Worm (Caenorhabditis elegans) whole organism, midembryonic: ENCODE results near the gene gsp-1.

Source experiments
- T22C8.4 ChIP-seq: fragments of 200-800 bp; sonication (Bioruptor generic); IDR thresholded peaks from 2 replicates; pipeline ENCODE4 v1.3.6; 2022; ENCODE audit warnings: missing genetic modification characterization, missing compliant biosample characterization
- cog-1 ChIP-seq: sonication (generic microtip); optimal IDR thresholded peaks from 2 replicates; lab custom pipeline; 2016; ENCODE audit warnings: missing genetic modification characterization, missing compliant biosample characterization
- flt-1 ChIP-seq: fragments of 200-800 bp; sonication (Bioruptor generic); IDR thresholded peaks from 2 replicates; pipeline ENCODE4 v1.3.6; 2022; ENCODE audit warnings: missing genetic modification characterization, missing compliant biosample characterization
- klf-2 ChIP-seq: fragments of 200-800 bp; sonication (Bioruptor generic); conservative IDR thresholded peaks from 2 replicates; pipeline ENCODE4 v1.3.6; 2022; ENCODE audit warnings: missing genetic modification reagents, missing genetic modification characterization, missing compliant biosample characterization
- med-1 ChIP-seq: sonication (generic microtip); optimal IDR thresholded peaks from 2 replicates; lab custom pipeline; 2017; ENCODE audit warnings: missing genetic modification characterization, mild to moderate bottlenecking, missing compliant biosample characterization, antibody characterized with exemption, missing genetic modification reagents; ENCODE audit not compliant: insufficient read depth
- ref-1 ChIP-seq: fragments of 200-800 bp; sonication (Bioruptor generic); conservative IDR thresholded peaks from 2 replicates; pipeline ENCODE4 v1.3.6; 2022; ENCODE audit warnings: missing genetic modification reagents, missing genetic modification characterization, missing compliant biosample characterization
- tab-1 ChIP-seq: fragments of 200-800 bp; sonication (Bioruptor generic); IDR thresholded peaks from 2 replicates; pipeline ENCODE4 v1.3.6; 2022; ENCODE audit warnings: missing genetic modification characterization, missing compliant biosample characterization
- ztf-23 ChIP-seq: fragments of 200-800 bp; sonication (Bioruptor generic); IDR thresholded peaks from 2 replicates; pipeline ENCODE4 v1.3.6; 2022; ENCODE audit warnings: missing genetic modification reagents, missing genetic modification characterization, missing compliant biosample characterization
- ztf-29 ChIP-seq: fragments of 200-800 bp; sonication (Bioruptor generic); IDR thresholded peaks from 2 replicates; pipeline ENCODE4 v1.3.6; 2022; ENCODE audit warnings: missing genetic modification reagents, missing genetic modification characterization, missing compliant biosample characterization

Gene gsp-1

DNA sequence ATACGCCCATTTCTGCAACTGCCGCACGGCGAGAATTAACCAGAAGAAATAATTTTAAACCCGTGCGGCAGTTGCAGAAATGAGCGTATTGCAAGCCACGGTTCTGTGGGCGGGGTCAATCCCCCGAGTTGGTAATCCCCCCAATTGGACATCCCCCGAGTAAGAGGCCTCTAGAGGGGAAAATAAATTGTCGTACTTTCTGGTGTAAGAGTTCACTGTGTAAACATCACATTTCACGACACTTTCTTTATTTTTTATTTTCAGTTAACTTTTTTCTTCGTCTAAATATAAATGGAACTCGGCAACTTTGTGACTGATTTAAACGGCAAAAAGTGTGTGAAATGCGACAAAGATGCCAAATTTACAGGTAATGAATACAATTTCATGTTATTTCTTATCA, 24.3 kb upstream of the gsp-1 start, which contains the start of gene tut-2:
TSS of gene tut-2 (plus strand) at position 277 of the 400 bp plus-strand sequence.
- TF ChIP-seq T22C8.4 (no peak), med-1 (no peak), ztf-29 (0 out of 2 replicates have a peak, but pooled peaks have one; percentile 6), cog-1 (tag; lab: Kevin White, UChicago) (no peak)

ce11 chrV:10659343-10659742, 22.9 kb upstream of the gsp-1 start:
- no peak for TF ChIP-seq T22C8.4
- no peak for TF ChIP-seq tab-1 (GFP tag; lab: Robert Waterston, UW)
- no peak for TF ChIP-seq cog-1 (tag; lab: Kevin White, UChicago)
- no peak for TF ChIP-seq med-1
- TF ChIP-seq ztf-29, result no peak

DNA sequence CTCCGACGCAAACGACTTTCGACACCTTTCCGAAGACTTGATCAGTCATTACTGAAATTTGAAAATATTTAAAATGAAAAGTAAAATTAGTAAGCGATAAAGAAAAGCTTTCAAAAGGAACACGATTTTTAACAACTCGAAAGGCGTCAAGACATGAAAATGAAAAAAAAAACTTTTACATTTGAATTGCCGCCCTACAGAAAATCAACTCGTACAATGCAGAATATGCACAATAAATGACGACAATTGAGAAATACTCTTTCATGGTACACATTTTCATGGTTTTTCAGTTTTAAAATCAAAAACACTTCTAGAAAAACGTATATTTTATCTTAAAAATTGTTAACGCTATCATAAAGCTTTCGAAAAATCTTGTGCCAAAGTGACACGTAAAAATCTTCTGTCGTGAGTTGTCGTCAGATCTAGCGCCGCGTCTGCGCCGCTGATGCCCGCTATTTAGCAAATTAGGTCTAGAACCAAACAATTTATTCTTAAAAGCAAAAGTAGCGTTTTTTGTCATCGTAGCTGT, 20.7 kb upstream of the gsp-1 start, which contains the start of gene sqv-4:
TSS of gene sqv-4 (minus strand) at position 51 of the 529 bp plus-strand sequence.
- no peak for TF ChIP-seq ztf-29
- TF ChIP-seq flt-1, result no peak
- TF ChIP-seq klf-2 (GFP tag; lab: Robert Waterston, UW), result no peak
- TF ChIP-seq med-1, result no peak
- no peak for TF ChIP-seq ref-1 (GFP tag; lab: Robert Waterston, UW)
- no peak for TF ChIP-seq tab-1 (GFP tag; lab: Robert Waterston, UW)
- TF ChIP-seq ztf-23 (GFP tag; lab: Robert Waterston, UW), result no peak
- no peak for TF ChIP-seq T22C8.4
- no peak for TF ChIP-seq cog-1 (tag; lab: Kevin White, UChicago)

DNA sequence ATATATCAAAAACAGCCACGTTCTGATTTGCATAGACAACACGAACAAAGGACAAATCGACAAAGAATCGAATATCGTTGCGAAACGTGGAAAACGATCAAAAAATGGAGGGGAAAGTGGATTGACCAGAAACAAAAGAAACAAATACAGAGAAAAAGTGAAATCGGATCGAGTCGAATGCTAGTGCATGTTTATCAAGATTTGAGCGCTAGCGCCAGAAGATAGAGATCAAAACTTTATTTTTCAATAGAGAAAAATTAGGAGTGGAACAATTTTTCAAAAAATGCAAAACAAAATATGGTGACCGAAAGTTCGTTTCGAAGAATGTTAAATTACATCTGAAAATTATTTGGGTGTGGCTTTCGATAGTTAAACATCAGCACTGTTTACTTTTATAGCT, 20.2 kb upstream of the gsp-1 start:
- no peak for TF ChIP-seq ztf-29
- no peak for TF ChIP-seq T22C8.4
- TF ChIP-seq tab-1 (GFP tag; lab: Robert Waterston, UW), result no peak
- TF ChIP-seq med-1, result no peak
- no peak for TF ChIP-seq cog-1 (tag; lab: Kevin White, UChicago)
- no peak for TF ChIP-seq flt-1
- no peak for TF ChIP-seq klf-2 (GFP tag; lab: Robert Waterston, UW)
- no peak for TF ChIP-seq ztf-23 (GFP tag; lab: Robert Waterston, UW)
- no peak for TF ChIP-seq ref-1 (GFP tag; lab: Robert Waterston, UW)

- no peak for TF ChIP-seq tab-1 (GFP tag; lab: Robert Waterston, UW)
- no peak for TF ChIP-seq flt-1
- TF ChIP-seq ztf-23 (GFP tag; lab: Robert Waterston, UW), result no peak
- no peak for TF ChIP-seq T22C8.4
- no peak for TF ChIP-seq ztf-29
- TF ChIP-seq cog-1 (tag; lab: Kevin White, UChicago), result no peak
- no peak for TF ChIP-seq ref-1 (GFP tag; lab: Robert Waterston, UW)
- TF ChIP-seq klf-2 (GFP tag; lab: Robert Waterston, UW), result no peak
- no peak for TF ChIP-seq med-1
Observed at ce11 chrV:10664271-10664670, 18.0 kb upstream of the gsp-1 start.

DNA sequence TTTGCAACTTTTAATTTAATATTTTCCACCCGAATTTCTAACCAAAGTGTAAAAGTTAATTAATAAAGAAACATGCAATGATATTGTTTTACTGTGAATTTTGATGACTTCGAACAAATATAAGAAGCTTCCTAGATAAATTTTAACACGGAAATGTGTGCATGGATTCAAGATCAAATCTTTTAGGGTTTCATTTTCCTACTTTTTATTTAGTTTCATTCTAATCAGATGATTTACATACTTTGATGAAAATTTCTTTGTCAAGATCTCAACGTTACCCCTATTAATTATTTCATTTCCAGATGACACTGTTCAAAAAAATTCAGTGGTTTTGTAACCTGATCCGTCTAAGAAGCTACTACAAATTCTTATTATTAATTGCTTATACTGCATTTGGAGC, 14.9 kb upstream of the gsp-1 start, which contains the start of gene twk-12:
TSS of gene twk-12 (plus strand) at position 301 of the 400 bp plus-strand sequence.
- TF ChIP-seq ztf-23 (GFP tag; lab: Robert Waterston, UW) (no peak), cog-1 (tag; lab: Kevin White, UChicago) (no peak), ref-1 (GFP tag; lab: Robert Waterston, UW) (no peak), tab-1 (GFP tag; lab: Robert Waterston, UW) (no peak), T22C8.4 (no peak), flt-1 (no peak), ztf-29 (no peak), klf-2 (GFP tag; lab: Robert Waterston, UW) (no peak), med-1 (no peak)

- TF ChIP-seq med-1 (no peak), ztf-23 (GFP tag; lab: Robert Waterston, UW) (no peak), ztf-29 (no peak), ref-1 (GFP tag; lab: Robert Waterston, UW) (no peak), T22C8.4 (no peak), tab-1 (GFP tag; lab: Robert Waterston, UW) (no peak), klf-2 (GFP tag; lab: Robert Waterston, UW) (no peak), cog-1 (tag; lab: Kevin White, UChicago) (no peak), flt-1 (no peak)
Observed at ce11 chrV:10670817-10671216, 11.4 kb upstream of the gsp-1 start.

DNA sequence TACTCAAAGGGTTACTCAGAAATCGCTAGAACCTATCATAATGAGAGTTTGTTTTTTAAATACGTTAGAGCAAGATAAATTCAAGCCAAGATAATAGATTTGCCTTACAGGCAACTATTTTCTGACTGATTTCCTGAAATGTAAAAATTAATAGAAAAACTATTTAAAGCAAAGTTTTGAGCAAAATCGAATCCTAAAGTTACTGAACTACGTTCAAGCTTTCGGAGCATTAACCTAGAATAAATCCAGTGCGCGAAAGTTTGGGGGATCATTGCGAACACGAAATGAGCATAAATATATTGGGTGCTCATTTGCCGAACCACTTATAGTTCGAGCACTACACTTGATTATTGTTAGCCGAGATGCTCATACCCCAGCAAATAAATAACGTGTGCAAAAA, 10.6 kb upstream of the gsp-1 start, which contains the start of gene ceh-22:
TSS of gene ceh-22 (plus strand) at position 301 of the 400 bp plus-strand sequence.
- no peak for TF ChIP-seq ref-1 (GFP tag; lab: Robert Waterston, UW)
- TF ChIP-seq med-1, result no peak
- TF ChIP-seq ztf-29, result no peak
- TF ChIP-seq tab-1 (GFP tag; lab: Robert Waterston, UW), result no peak
- no peak for TF ChIP-seq ztf-23 (GFP tag; lab: Robert Waterston, UW)
- no peak for TF ChIP-seq klf-2 (GFP tag; lab: Robert Waterston, UW)
- no peak for TF ChIP-seq cog-1 (tag; lab: Kevin White, UChicago)
- no peak for TF ChIP-seq T22C8.4
- TF ChIP-seq flt-1, result no peak

DNA sequence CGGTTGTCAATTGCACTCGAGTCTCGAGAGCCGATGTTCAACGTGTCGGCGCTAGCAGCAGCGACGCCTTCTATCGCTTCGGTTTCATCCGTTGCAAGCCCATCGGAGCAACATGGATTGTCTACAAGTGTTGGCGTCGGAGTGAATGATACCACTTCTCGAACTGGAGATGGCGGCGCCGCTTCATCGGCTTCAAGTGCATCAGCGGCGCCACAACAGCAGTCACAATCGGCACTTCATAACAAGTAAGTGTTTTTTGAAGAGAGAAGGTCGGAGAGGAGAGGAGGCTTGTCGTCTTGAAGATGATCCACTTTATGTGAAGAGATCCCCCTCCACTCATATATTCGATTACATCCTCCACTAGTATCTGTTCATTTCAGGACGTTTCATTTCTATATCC, 9.6 kb upstream of the gsp-1 start:
- no peak for TF ChIP-seq ztf-23 (GFP tag; lab: Robert Waterston, UW)
- no peak for TF ChIP-seq flt-1
- TF ChIP-seq klf-2 (GFP tag; lab: Robert Waterston, UW), result no peak
- TF ChIP-seq cog-1 (tag; lab: Kevin White, UChicago), result no peak
- no peak for TF ChIP-seq ztf-29
- TF ChIP-seq med-1, result no peak
- TF ChIP-seq T22C8.4, result no peak
- no peak for TF ChIP-seq tab-1 (GFP tag; lab: Robert Waterston, UW)
- no peak for TF ChIP-seq ref-1 (GFP tag; lab: Robert Waterston, UW)

ce11 chrV:10675978-10676377, 6.2 kb upstream of the gsp-1 start:
- TF ChIP-seq ztf-29, result no peak
- TF ChIP-seq klf-2 (GFP tag; lab: Robert Waterston, UW), result no peak

ce11 chrV:10677459-10677858, 4.8 kb upstream of the gsp-1 start:
- no peak for TF ChIP-seq ztf-23 (GFP tag; lab: Robert Waterston, UW)
- TF ChIP-seq T22C8.4, result no peak
- no peak for TF ChIP-seq klf-2 (GFP tag; lab: Robert Waterston, UW)
- no peak for TF ChIP-seq ref-1 (GFP tag; lab: Robert Waterston, UW)
- no peak for TF ChIP-seq med-1
- no peak for TF ChIP-seq ztf-29
- TF ChIP-seq cog-1 (tag; lab: Kevin White, UChicago), result no peak
- TF ChIP-seq tab-1 (GFP tag; lab: Robert Waterston, UW), result no peak
- TF ChIP-seq flt-1, result no peak
